Fruit fly (Drosophila melanogaster): Measurements from ENCODE around the gene Ubr1.
A peak's percentile ranks its signal among the peaks of the same experiment; 100 is the strongest.

Gene Ubr1

DNA sequence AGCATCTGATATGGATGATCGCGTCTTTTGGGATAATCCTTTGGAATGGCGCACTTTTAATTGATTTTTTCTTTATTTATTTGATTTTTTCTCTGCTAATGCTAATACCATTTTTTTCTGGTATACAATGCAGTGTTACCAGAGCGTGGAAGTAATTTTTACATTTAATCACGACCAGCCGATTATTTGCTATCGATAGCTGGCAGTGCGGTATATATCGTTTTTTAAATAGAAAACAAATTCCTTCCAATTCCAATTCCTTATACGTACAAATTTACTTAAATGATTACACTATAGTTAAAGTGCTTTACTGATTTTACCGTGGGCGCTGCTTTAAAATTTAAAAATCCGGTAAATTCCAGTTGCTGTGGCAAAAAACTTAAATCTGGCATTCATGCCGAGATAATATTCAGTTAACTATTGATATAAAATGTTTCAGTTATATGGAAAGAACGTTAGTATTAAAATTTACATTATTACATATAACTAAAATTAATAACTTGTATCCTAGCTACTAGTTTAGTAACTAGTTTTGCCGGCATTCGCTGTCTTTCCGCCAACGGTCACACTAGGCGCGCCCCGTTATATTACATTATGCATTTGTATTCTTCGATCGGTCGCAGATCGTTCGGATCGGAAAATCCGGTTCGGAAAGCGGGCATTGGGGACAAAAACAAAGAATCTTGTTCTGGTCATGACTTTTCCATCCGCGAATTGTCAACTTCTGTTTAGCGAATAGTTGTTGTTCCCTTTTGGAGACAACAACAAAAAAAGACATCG is 25.6 kb downstream of the Ubr1 start, which contains the start of the genes CG13001 and RhoGAP15B (continued):
- TF ChIP-seq CG17328 (GFP tag; IDR thresholded peaks at IDR 0.05) (no peak), Rfx (GFP tag; IDR thresholded peaks at IDR 0.05) (no peak), caup (GFP tag; optimal IDR thresholded peaks at IDR 0.05; ENCODE audit: severe bottlenecking) (no peak), CG3995 (GFP tag; optimal IDR thresholded peaks at IDR 0.05) (no peak), CG15269 (tag; optimal IDR thresholded peaks at IDR 0.05) (no peak), NfI (GFP tag; optimal IDR thresholded peaks at IDR 0.05) (no peak), gcm2 (GFP tag; optimal IDR thresholded peaks at IDR 0.05) (no peak), CG17186 (GFP tag; optimal IDR thresholded peaks at IDR 0.05) (no peak), CG4360 (GFP tag; IDR thresholded peaks at IDR 0.05) (peak; percentile 39; the same call in 1 of the 2 replicates), CG4820 (GFP tag; optimal IDR thresholded peaks at IDR 0.05) (no peak), Med (GFP tag) (peak; percentile 43), pum (GFP tag; optimal IDR thresholded peaks at IDR 0.05) (no peak), CG18764 (GFP tag; optimal IDR thresholded peaks at IDR 0.05) (no peak), E2f2 (GFP tag; IDR thresholded peaks at IDR 0.05) (peak; percentile 67), CG33213 (GFP tag; optimal IDR thresholded peaks at IDR 0.05) (no peak), CG1792 (GFP tag; optimal IDR thresholded peaks at IDR 0.05) (no peak), sd (tag; optimal IDR thresholded peaks at IDR 0.05) (no peak), CG1647 (GFP tag; optimal IDR thresholded peaks at IDR 0.05) (no peak), PHDP (tag; optimal IDR thresholded peaks at IDR 0.05) (no peak), ken (GFP tag; IDR thresholded peaks at IDR 0.05) (no peak), kah (GFP tag; optimal IDR thresholded peaks at IDR 0.05) (no peak), CG9817 (tag; optimal IDR thresholded peaks at IDR 0.05) (no peak), so (GFP tag; IDR thresholded peaks at IDR 0.05) (no peak), prd (optimal IDR thresholded peaks at IDR 0.05) (no peak), prd (GFP tag; IDR thresholded peaks at IDR 0.05) (no peak), pb (GFP tag; optimal IDR thresholded peaks at IDR 0.05) (no peak), br (optimal IDR thresholded peaks at IDR 0.05) (no peak), CG2678 (tag; optimal IDR thresholded peaks at IDR 0.05) (no peak), CG14860 (GFP tag; IDR thresholded peaks at IDR 0.05; ENCODE audit: partially characterized antibody) (peak; percentile 55; the same call in 1 of the 3 replicates), cg (GFP tag; optimal IDR thresholded peaks at IDR 0.05) (no peak), mam (GFP tag; optimal IDR thresholded peaks at IDR 0.05) (no peak), CG11456 (GFP tag; IDR thresholded peaks at IDR 0.05) (no peak), Fer2 (tag; optimal IDR thresholded peaks at IDR 0.05) (no peak), HmgD (GFP tag; optimal IDR thresholded peaks at IDR 0.05) (no peak), tup (GFP tag; optimal IDR thresholded peaks at IDR 0.05) (no peak), CG5245 (GFP tag; optimal IDR thresholded peaks at IDR 0.05) (no peak), inv (GFP tag; IDR thresholded peaks at IDR 0.05; ENCODE audit: partially characterized antibody) (peak; percentile 71), ind (GFP tag; optimal IDR thresholded peaks at IDR 0.05) (no peak), amos (GFP tag; IDR thresholded peaks at IDR 0.05; ENCODE audit: partially characterized antibody) (peak; percentile 88), zfh2 (GFP tag; optimal IDR thresholded peaks at IDR 0.05) (no peak), CG13424 (tag; optimal IDR thresholded peaks at IDR 0.05) (no peak), knrl (GFP tag; IDR thresholded peaks at IDR 0.05; ENCODE audit: partially characterized antibody) (peak; percentile 82), odd (GFP tag; optimal IDR thresholded peaks at IDR 0.05) (no peak), CG11093 (GFP tag; IDR thresholded peaks at IDR 0.05) (no peak), Dp (GFP tag; optimal IDR thresholded peaks at IDR 0.05) (peak; percentile 56), sens (GFP tag) (no peak), Oaz (GFP tag; IDR thresholded peaks at IDR 0.05) (no peak), fd3F (GFP tag; optimal IDR thresholded peaks at IDR 0.05) (no peak), en (GFP tag; optimal IDR thresholded peaks at IDR 0.05) (no peak), ato (GFP tag; IDR thresholded peaks at IDR 0.05; ENCODE audit: partially characterized antibody) (peak; percentile 52), ems (GFP tag; optimal IDR thresholded peaks at IDR 0.05) (no peak)

Data from whole organism, embryonic.